Worm (Caenorhabditis elegans): ENCODE measurements around the gene tftc-1.

Gene tftc-1

ce11 chrIV:2307374-2307773 is 41.7 kb upstream of the tftc-1 start:
- TF ChIP-seq zip-2 (tag; optimal IDR thresholded peaks at IDR 0.05) (no peak), F49E8.2 (tag; optimal IDR thresholded peaks at IDR 0.05; ENCODE audit: borderline replicate concordance) (no peak), nhr-6 (tag; optimal IDR thresholded peaks at IDR 0.05) (no peak), lin-38 (GFP tag; IDR thresholded peaks at IDR 0.05) (peak; percentile 45; the same call in 1 of the 2 replicates), pha-4 (GFP tag; IDR thresholded peaks at IDR 0.05) (no peak), pha-4 (tag; optimal IDR thresholded peaks at IDR 0.05) (no peak), zag-1 (tag; optimal IDR thresholded peaks at IDR 0.05) (no peak), spr-3 (GFP tag; optimal IDR thresholded peaks at IDR 0.05) (no peak), tag-97 (GFP tag; IDR thresholded peaks at IDR 0.05) (no peak), zip-11 (GFP tag; IDR thresholded peaks at IDR 0.05) (no peak), nhr-42 (GFP tag; IDR thresholded peaks at IDR 0.05) (0 out of 2 replicates have a peak, but pooled peaks have one; percentile 47), zfp-3 (GFP tag; conservative IDR thresholded peaks at IDR 0.05) (0 out of 2 replicates have a peak, but pooled peaks have one; percentile 61), lin-29 (GFP tag; IDR thresholded peaks at IDR 0.05) (no peak), Y75B8A.6 (GFP tag; IDR thresholded peaks at IDR 0.05) (0 out of 2 replicates have a peak, but pooled peaks have one; percentile 5), unc-39 (tag; optimal IDR thresholded peaks at IDR 0.05) (no peak), mxl-2 (GFP tag; conservative IDR thresholded peaks at IDR 0.05) (no peak), T26A8.4 (GFP tag; IDR thresholded peaks at IDR 0.05) (no peak), nhr-28 (tag; optimal IDR thresholded peaks at IDR 0.05) (no peak)

DNA sequence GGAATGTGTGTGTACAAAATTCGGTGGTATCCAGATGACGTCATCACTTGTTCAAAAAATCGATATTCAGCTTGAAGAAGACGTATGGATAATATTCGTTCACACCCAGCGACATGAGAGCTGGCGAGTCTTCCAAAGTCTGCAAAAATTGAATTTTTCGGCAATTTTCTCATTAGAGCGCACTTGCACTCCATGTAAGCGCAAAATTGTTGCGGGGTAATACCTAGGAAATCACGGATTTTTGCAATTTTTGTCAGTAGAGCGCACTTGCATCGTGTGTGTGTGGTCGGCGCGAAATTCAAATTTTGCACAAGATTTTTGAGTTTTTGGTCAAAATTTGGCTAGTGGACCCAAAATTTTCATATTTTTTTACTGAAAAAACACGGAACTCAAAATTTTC is 40.9 kb upstream of the tftc-1 start:
- TF ChIP-seq aha-1 (tag) (peak; percentile 61), ces-1 (GFP tag; optimal IDR thresholded peaks at IDR 0.05) (no peak), lin-38 (GFP tag; IDR thresholded peaks at IDR 0.05) (peak; percentile 67), mdt-29 (GFP tag; IDR thresholded peaks at IDR 0.05) (no peak), zfp-3 (GFP tag; conservative IDR thresholded peaks at IDR 0.05) (0 out of 2 replicates have a peak, but pooled peaks have one; percentile 20), hif-1 (tag; optimal IDR thresholded peaks at IDR 0.05) (no peak), madf-5 (GFP tag; IDR thresholded peaks at IDR 0.05) (0 out of 4 replicates have a peak, but pooled peaks of 1 of the 2 experiments have one; percentile 15)

DNA sequence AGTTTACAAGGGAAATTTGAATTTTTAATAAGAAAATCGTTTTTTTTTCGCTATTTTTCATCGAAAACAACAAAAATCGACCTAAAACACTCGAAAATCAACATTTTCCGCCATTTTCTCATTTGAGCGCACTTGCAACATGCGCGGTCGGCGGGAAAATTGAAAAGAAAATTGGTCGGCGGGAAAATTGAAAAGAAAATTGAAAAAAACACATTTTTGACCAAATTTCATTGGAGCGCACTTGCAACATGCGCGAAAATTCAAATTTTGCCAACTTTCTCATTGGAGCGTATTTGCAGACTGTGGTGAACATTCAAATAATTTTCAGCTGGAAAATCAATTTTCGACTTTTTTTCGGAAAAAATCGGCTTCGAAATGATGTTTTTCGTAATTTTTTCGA is 37.5 kb upstream of the tftc-1 start:
- TF ChIP-seq zip-11 (GFP tag; IDR thresholded peaks at IDR 0.05), result no peak
- peak; percentile 92 for TF ChIP-seq lin-38 (GFP tag; IDR thresholded peaks at IDR 0.05)

DNA sequence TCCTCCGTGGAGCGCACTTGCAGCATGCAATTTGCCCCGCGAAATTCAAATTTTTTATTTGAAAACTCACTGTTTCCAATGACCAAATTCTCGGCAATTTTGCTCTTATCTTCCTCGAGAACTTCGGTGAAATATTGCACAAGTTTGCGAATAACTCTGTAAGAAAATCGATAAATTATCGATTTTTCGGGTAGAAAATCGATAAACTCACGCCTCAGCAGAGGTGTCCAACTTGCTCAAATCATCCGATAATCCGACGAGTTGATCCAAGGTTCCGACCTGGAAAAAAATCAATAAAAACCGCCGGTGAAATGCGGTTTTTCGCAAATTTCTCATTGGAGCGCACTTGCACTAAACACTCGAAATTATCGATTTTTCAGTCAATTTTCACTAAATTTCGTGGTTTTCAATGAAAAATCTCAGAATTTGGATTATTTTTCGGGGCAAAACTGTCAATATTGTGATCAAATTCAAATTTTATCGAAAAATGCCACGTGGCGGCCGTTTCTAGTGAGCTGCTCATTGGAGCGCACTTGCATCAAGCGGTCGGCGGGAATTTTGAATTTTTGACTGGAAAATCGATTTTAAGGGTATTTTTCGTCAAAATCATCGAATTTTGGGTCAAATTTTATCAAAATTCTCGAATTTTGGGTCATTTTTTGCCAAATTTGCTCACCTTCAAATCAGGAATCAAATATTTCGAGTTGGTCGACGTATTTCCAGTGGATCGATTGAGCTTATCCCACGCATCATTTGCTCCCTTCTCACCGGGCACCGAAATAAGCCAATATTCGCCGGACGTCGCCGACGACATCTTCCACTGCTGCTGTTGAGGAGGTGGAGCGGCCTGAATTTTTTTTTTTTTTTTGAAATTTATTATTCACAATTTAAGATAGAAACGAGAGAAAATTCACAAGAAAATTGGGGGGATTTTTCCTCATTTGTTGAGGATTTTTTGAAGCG is 35.1 kb upstream of the tftc-1 start, which contains the start of gene vha-11:
TSS of gene vha-11 (minus strand) at position 847 of the 963 bp plus-strand sequence.
- peak; percentile 62 for TF ChIP-seq ama-1 (optimal IDR thresholded peaks at IDR 0.05)
- TF ChIP-seq lim-7 (GFP tag; IDR thresholded peaks at IDR 0.05), result 0 out of 2 replicates have a peak, but pooled peaks have one; percentile 4
- no peak for TF ChIP-seq rbr-2 (tag; optimal IDR thresholded peaks at IDR 0.05)
- no peak for TF ChIP-seq vab-7 (GFP tag; IDR thresholded peaks at IDR 0.05)
- TF ChIP-seq ceh-28 (tag; optimal IDR thresholded peaks at IDR 0.05), result peak; percentile 90
- TF ChIP-seq egl-27 (tag; optimal IDR thresholded peaks at IDR 0.05), result no peak
- TF ChIP-seq unc-130 (GFP tag; optimal IDR thresholded peaks at IDR 0.05), result no peak
- 0 out of 2 replicates have a peak, but pooled peaks have one; percentile 3 for TF ChIP-seq madf-9 (GFP tag; conservative IDR thresholded peaks at IDR 0.05)
- TF ChIP-seq ceh-62 (tag; optimal IDR thresholded peaks at IDR 0.05), result no peak
- TF ChIP-seq ctbp-1 (GFP tag; IDR thresholded peaks at IDR 0.05), result no peak
- TF ChIP-seq zfp-3 (GFP tag; conservative IDR thresholded peaks at IDR 0.05), result peak; percentile 51; the same call in 1 of the 2 replicates
- TF ChIP-seq dmd-9 (GFP tag; IDR thresholded peaks at IDR 0.05), result no peak
- no peak for TF ChIP-seq nhr-11 (tag; optimal IDR thresholded peaks at IDR 0.05)
- TF ChIP-seq nhr-102 (tag; optimal IDR thresholded peaks at IDR 0.05), result peak; percentile 28
- TF ChIP-seq pha-4 (GFP tag; IDR thresholded peaks at IDR 0.05), result peak; percentile 27; the same call in 1 of the 2 replicates
- TF ChIP-seq pha-4 (tag; optimal IDR thresholded peaks at IDR 0.05), result no peak
- no peak for TF ChIP-seq tag-97 (GFP tag; IDR thresholded peaks at IDR 0.05)
- TF ChIP-seq zag-1 (tag; optimal IDR thresholded peaks at IDR 0.05), result no peak
- no peak for TF ChIP-seq aly-2 (tag; optimal IDR thresholded peaks at IDR 0.05)
- peak; percentile 1 for TF ChIP-seq sdz-12 (GFP tag; optimal IDR thresholded peaks at IDR 0.05)
- no peak for TF ChIP-seq attf-4 (tag; optimal IDR thresholded peaks at IDR 0.05)
- TF ChIP-seq F26F4.8 (GFP tag; conservative IDR thresholded peaks at IDR 0.05), result no peak
- no peak for TF ChIP-seq fos-1 (tag; optimal IDR thresholded peaks at IDR 0.05)
- TF ChIP-seq unc-62 (GFP tag; optimal IDR thresholded peaks at IDR 0.05 in 1 of 2), result no peak
- TF ChIP-seq unc-62 (tag; optimal IDR thresholded peaks at IDR 0.05), result no peak
- peak; percentile 10 for TF ChIP-seq mes-2 (tag; optimal IDR thresholded peaks at IDR 0.05; ENCODE audit: poor library complexity, severe bottlenecking)

All from whole organism, L4 larva.